Fruit fly (Drosophila melanogaster): ENCODE measurements around the gene CG46311.

Gene CG46311

dm6 chrX:13633298-13633891, 69.8 kb downstream of the CG46311 start:
- no peak for TF ChIP-seq CG12768 (GFP tag; optimal IDR thresholded peaks at IDR 0.05)
- TF ChIP-seq toe (GFP tag; optimal IDR thresholded peaks at IDR 0.05) = no peak
- no peak for TF ChIP-seq cic (GFP tag; optimal IDR thresholded peaks at IDR 0.05)

DNA sequence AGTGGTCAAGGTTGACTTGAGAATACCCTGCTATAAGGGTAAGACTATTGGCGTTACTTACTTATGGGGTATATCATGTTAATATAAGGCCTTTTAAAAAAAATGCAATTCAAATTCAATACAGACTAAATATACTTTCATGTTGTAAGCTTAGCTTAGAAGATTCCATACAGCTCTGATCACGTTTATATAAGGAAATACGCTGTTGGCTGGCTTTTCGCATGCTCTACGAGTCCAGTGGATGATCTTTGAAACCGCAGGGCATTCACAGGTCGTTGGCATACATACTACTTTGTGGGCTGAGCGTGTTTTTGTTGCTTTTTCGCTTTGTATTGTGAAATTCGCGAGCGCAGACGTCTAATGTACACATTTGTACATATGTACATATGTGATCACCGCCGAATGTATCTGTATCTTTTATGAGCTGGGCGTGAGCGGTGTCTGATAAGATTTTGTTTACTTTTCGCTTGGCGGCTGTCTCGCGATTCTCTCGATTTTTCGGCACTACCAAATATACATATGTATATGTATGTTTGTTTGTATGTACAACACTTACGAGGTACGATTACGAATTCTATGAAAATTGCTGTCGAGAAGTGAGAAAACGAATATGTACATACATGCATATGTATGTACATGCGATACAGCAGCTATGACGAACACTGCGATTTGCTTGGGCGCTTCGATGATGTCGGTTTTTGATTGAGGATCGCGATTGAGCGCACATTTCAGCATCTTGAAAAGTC, 70.8 kb downstream of the CG46311 start:
- TF ChIP-seq CG1620 (GFP tag; optimal IDR thresholded peaks at IDR 0.05) (no peak), kay (GFP tag; ENCODE audit: borderline replicate concordance) (peak; percentile 4), CG11617 (GFP tag; optimal IDR thresholded peaks at IDR 0.05) (peak; percentile 14), toe (GFP tag; optimal IDR thresholded peaks at IDR 0.05) (no peak), CG12768 (GFP tag; optimal IDR thresholded peaks at IDR 0.05) (no peak), pad (GFP tag; optimal IDR thresholded peaks at IDR 0.05) (peak; percentile 15), bab1 (GFP tag; optimal IDR thresholded peaks at IDR 0.05) (peak; percentile 81), CG7045 (GFP tag; optimal IDR thresholded peaks at IDR 0.05) (no peak), Mnt (GFP tag; optimal IDR thresholded peaks at IDR 0.05) (no peak), cic (GFP tag; optimal IDR thresholded peaks at IDR 0.05) (peak; percentile 5), CG14711 (tag; optimal IDR thresholded peaks at IDR 0.05) (peak; percentile 38), ovo (GFP tag; optimal IDR thresholded peaks at IDR 0.05) (peak; percentile 33), CG5204 (GFP tag; optimal IDR thresholded peaks at IDR 0.05) (peak; percentile 32), Hr96 (GFP tag; optimal IDR thresholded peaks at IDR 0.05) (peak; percentile 58), tj (GFP tag; optimal IDR thresholded peaks at IDR 0.05) (peak; percentile 53), CG33017 (tag; optimal IDR thresholded peaks at IDR 0.05) (peak; percentile 16), CG7101 (tag; optimal IDR thresholded peaks at IDR 0.05) (peak; percentile 58), Clk (GFP tag; optimal IDR thresholded peaks at IDR 0.05) (no peak), cnc (optimal IDR thresholded peaks at IDR 0.05) (no peak), Crg-1 (GFP tag; optimal IDR thresholded peaks at IDR 0.05) (no peak)

dm6 chrX:13635000-13635368, 71.4 kb downstream of the CG46311 start:
- TF ChIP-seq tj (GFP tag; optimal IDR thresholded peaks at IDR 0.05) (peak; percentile 45), CG5204 (GFP tag; optimal IDR thresholded peaks at IDR 0.05) (no peak), bab1 (GFP tag; optimal IDR thresholded peaks at IDR 0.05) (no peak), CG7045 (GFP tag; optimal IDR thresholded peaks at IDR 0.05) (no peak), CG14711 (tag; optimal IDR thresholded peaks at IDR 0.05) (no peak), CG33017 (tag; optimal IDR thresholded peaks at IDR 0.05) (no peak)

DNA sequence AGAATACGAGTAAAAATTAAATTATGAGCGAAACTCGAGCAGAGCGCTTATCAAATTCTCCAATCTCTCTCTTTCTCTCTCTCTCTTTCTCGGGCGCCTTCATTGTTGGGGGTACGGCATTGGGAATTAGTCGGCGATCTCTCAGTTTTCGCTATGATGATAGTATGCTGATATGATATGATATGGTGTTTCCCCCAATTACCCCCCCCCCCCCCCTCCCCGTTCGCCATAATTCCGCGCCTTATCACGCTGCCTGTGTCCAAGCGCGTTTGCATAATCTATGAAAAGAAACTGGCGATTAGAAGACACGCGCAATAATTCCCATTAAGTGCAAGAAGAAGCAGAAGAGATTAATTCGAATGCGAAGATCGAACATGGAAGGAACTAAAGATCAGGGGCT, 73.2 kb downstream of the CG46311 start:
- TF ChIP-seq tj (GFP tag; optimal IDR thresholded peaks at IDR 0.05) (no peak), CG5204 (GFP tag; optimal IDR thresholded peaks at IDR 0.05) (no peak), CG11617 (GFP tag; optimal IDR thresholded peaks at IDR 0.05) (no peak), ovo (GFP tag; optimal IDR thresholded peaks at IDR 0.05) (no peak), bab1 (GFP tag; optimal IDR thresholded peaks at IDR 0.05) (no peak), pad (GFP tag; optimal IDR thresholded peaks at IDR 0.05) (no peak), Crg-1 (GFP tag; optimal IDR thresholded peaks at IDR 0.05) (no peak), Clk (GFP tag; optimal IDR thresholded peaks at IDR 0.05) (no peak), CG33017 (tag; optimal IDR thresholded peaks at IDR 0.05) (no peak), CG7101 (tag; optimal IDR thresholded peaks at IDR 0.05) (no peak), CG7045 (GFP tag; optimal IDR thresholded peaks at IDR 0.05) (no peak), CG14711 (tag; optimal IDR thresholded peaks at IDR 0.05) (no peak), Mnt (GFP tag; optimal IDR thresholded peaks at IDR 0.05) (no peak), cnc (optimal IDR thresholded peaks at IDR 0.05) (no peak), kay (GFP tag; ENCODE audit: borderline replicate concordance) (no peak), CG1620 (GFP tag; optimal IDR thresholded peaks at IDR 0.05) (no peak), Hr96 (GFP tag; optimal IDR thresholded peaks at IDR 0.05) (no peak)

- TF ChIP-seq cnc (optimal IDR thresholded peaks at IDR 0.05) = no peak
- no peak for TF ChIP-seq bab1 (GFP tag; optimal IDR thresholded peaks at IDR 0.05)
- no peak for TF ChIP-seq CG5204 (GFP tag; optimal IDR thresholded peaks at IDR 0.05)
- TF ChIP-seq CG7101 (tag; optimal IDR thresholded peaks at IDR 0.05) = no peak
- no peak for TF ChIP-seq Crg-1 (GFP tag; optimal IDR thresholded peaks at IDR 0.05)
- no peak for TF ChIP-seq CG7045 (GFP tag; optimal IDR thresholded peaks at IDR 0.05)
- TF ChIP-seq Mnt (GFP tag; optimal IDR thresholded peaks at IDR 0.05) = no peak
Measured at dm6 chrX:13637588-13637987, 74.0 kb downstream of the CG46311 start.
